Fruit fly (Drosophila melanogaster): ENCODE results near the gene f-cup.

dm6 chr3R:13685969-13686368 lies 14.7 kb downstream of the f-cup start:
- TF ChIP-seq topi (GFP tag; optimal IDR thresholded peaks at IDR 0.05) (no peak), CG11762 (GFP tag; optimal IDR thresholded peaks at IDR 0.05; ENCODE audit: insufficient read depth) (no peak), Sox14 (GFP tag; optimal IDR thresholded peaks at IDR 0.05) (no peak), net (GFP tag; optimal IDR thresholded peaks at IDR 0.05) (no peak)
